Fruit fly (Drosophila melanogaster): ENCODE data around the gene CG11760.

Gene CG11760

dm6 chr3R:8670529-8671491 is 48.2 kb upstream of the CG11760 start, which contains the start of gene p (continued):
- TF ChIP-seq CrebB (tag; optimal IDR thresholded peaks at IDR 0.05) (peak; percentile 15), chinmo (GFP tag; IDR thresholded peaks at IDR 0.05; ENCODE audit: partially characterized antibody) (0 out of 4 replicates have a peak, but pooled peaks have one; percentile 68), salm (tag; optimal IDR thresholded peaks at IDR 0.05) (peak; percentile 64), CG8359 (GFP tag; optimal IDR thresholded peaks at IDR 0.05; ENCODE audit: borderline replicate concordance) (peak; percentile 37), CG12155 (GFP tag; optimal IDR thresholded peaks at IDR 0.05) (peak; percentile 26), CG2712 (tag; optimal IDR thresholded peaks at IDR 0.05) (peak; percentile 14), CG11093 (GFP tag; IDR thresholded peaks at IDR 0.05) (no peak), CG11695 (GFP tag; IDR thresholded peaks at IDR 0.05) (peak; percentile 26; the same call in 1 of the 3 replicates), CG4730 (GFP tag; IDR thresholded peaks at IDR 0.05) (no peak), gt (GFP tag; IDR thresholded peaks at IDR 0.05) (no peak), gsb (GFP tag; IDR thresholded peaks at IDR 0.05) (no peak), CG17359 (tag; optimal IDR thresholded peaks at IDR 0.05) (peak; percentile 71), oc (tag; optimal IDR thresholded peaks at IDR 0.05) (no peak), CG6272 (GFP tag; IDR thresholded peaks at IDR 0.05) (no peak), HLH4C (GFP tag; IDR thresholded peaks at IDR 0.05; ENCODE audit: partially characterized antibody) (no peak), CG12236 (GFP tag; optimal IDR thresholded peaks at IDR 0.05) (peak; percentile 35), Optix (GFP tag; IDR thresholded peaks at IDR 0.05) (no peak), CG6791 (GFP tag; IDR thresholded peaks at IDR 0.05; ENCODE audit: partially characterized antibody) (no peak), chn (GFP tag; optimal IDR thresholded peaks at IDR 0.05) (peak; percentile 36), CG14014 (GFP tag; IDR thresholded peaks at IDR 0.05) (peak; percentile 40; the same call in 1 of the 2 replicates), CTCF (GFP tag; optimal IDR thresholded peaks at IDR 0.05) (peak; percentile 11), CG9876 (GFP tag; optimal IDR thresholded peaks at IDR 0.05) (peak; percentile 27), Oli (tag; optimal IDR thresholded peaks at IDR 0.05) (peak; percentile 17), CG15011 (GFP tag; optimal IDR thresholded peaks at IDR 0.05) (no peak), hb (GFP tag; IDR thresholded peaks at IDR 0.05; ENCODE audit: partially characterized antibody) (no peak), Sox100B (GFP tag; optimal IDR thresholded peaks at IDR 0.05) (peak; percentile 40), Dll (GFP tag; IDR thresholded peaks at IDR 0.05; ENCODE audit: partially characterized antibody) (0 out of 4 replicates have a peak, but pooled peaks have one; percentile 18), ttk (GFP tag; IDR thresholded peaks at IDR 0.05) (peak; percentile 37; the same call in 1 of the 2 replicates), sima (GFP tag; optimal IDR thresholded peaks at IDR 0.05) (no peak), vfl (GFP tag; optimal IDR thresholded peaks at IDR 0.05) (no peak), Spps (tag; optimal IDR thresholded peaks at IDR 0.05) (no peak), ind (GFP tag; optimal IDR thresholded peaks at IDR 0.05) (peak; percentile 30), Chrac-16 (GFP tag; optimal IDR thresholded peaks at IDR 0.05) (no peak), CG7357 (GFP tag; IDR thresholded peaks at IDR 0.05) (no peak), crol (GFP tag; IDR thresholded peaks at IDR 0.05) (no peak), Usf (GFP tag; optimal IDR thresholded peaks at IDR 0.05) (no peak), peb (GFP tag; IDR thresholded peaks at IDR 0.05) (no peak), Hr39 (optimal IDR thresholded peaks at IDR 0.05) (no peak), BtbVII (GFP tag; optimal IDR thresholded peaks at IDR 0.05) (peak; percentile 61), emc (GFP tag; optimal IDR thresholded peaks at IDR 0.05) (peak; percentile 22), caup (GFP tag; optimal IDR thresholded peaks at IDR 0.05; ENCODE audit: severe bottlenecking) (peak; percentile 61), CG9817 (tag; optimal IDR thresholded peaks at IDR 0.05) (no peak), CG13424 (tag; optimal IDR thresholded peaks at IDR 0.05) (peak; percentile 31), Asciz (GFP tag; optimal IDR thresholded peaks at IDR 0.05) (peak; percentile 36), ham (GFP tag; IDR thresholded peaks at IDR 0.05) (no peak), ftz-f1 (GFP tag; optimal IDR thresholded peaks at IDR 0.05) (no peak), HmgD (GFP tag; optimal IDR thresholded peaks at IDR 0.05) (no peak), CG4617 (GFP tag; optimal IDR thresholded peaks at IDR 0.05; ENCODE audit: borderline replicate concordance) (no peak), knrl (GFP tag; IDR thresholded peaks at IDR 0.05; ENCODE audit: partially characterized antibody) (no peak)
